Worm (Caenorhabditis elegans): ENCODE data around the gene cdc-25.4.

The cdc-25.4 gene

ce11 chrII:10200759-10201158 lies 11.5 kb upstream of the cdc-25.4 start, which contains the start of gene arv-1 (continued):
- TF ChIP-seq rbr-2 (tag; optimal IDR thresholded peaks at IDR 0.05) (peak; percentile 40), nhr-111 (GFP tag; optimal IDR thresholded peaks at IDR 0.05) (no peak), lin-39 (tag; optimal IDR thresholded peaks at IDR 0.05) (no peak), snpc-4 (tag; optimal IDR thresholded peaks at IDR 0.05) (no peak), T20F7.1 (GFP tag; optimal IDR thresholded peaks at IDR 0.05) (peak; percentile 74), mxl-3 (GFP tag; optimal IDR thresholded peaks at IDR 0.05) (no peak), nhr-102 (tag; optimal IDR thresholded peaks at IDR 0.05) (peak; percentile 24), tag-97 (GFP tag; IDR thresholded peaks at IDR 0.05) (no peak), egl-27 (tag; optimal IDR thresholded peaks at IDR 0.05) (no peak), pha-4 (GFP tag; IDR thresholded peaks at IDR 0.05) (no peak), pha-4 (tag; optimal IDR thresholded peaks at IDR 0.05) (no peak), nhr-48 (tag; optimal IDR thresholded peaks at IDR 0.05) (peak; percentile 2), attf-4 (tag; optimal IDR thresholded peaks at IDR 0.05) (no peak), madf-5 (GFP tag; IDR thresholded peaks at IDR 0.05) (no peak), pqm-1 (tag; optimal IDR thresholded peaks at IDR 0.05) (peak; percentile 7), ceh-28 (tag; optimal IDR thresholded peaks at IDR 0.05) (no peak), dve-1 (tag; optimal IDR thresholded peaks at IDR 0.05; ENCODE audit: insufficient read depth) (peak; percentile 57), dmd-6 (GFP tag; IDR thresholded peaks at IDR 0.05) (peak; percentile 30; the same call in 1 of the 2 replicates), set-16 (GFP tag; IDR thresholded peaks at IDR 0.05) (no peak), Y48G9A.11 (GFP tag; IDR thresholded peaks at IDR 0.05) (no peak), unc-130 (GFP tag; optimal IDR thresholded peaks at IDR 0.05) (peak; percentile 56), sdz-12 (GFP tag; optimal IDR thresholded peaks at IDR 0.05) (no peak), fos-1 (tag; optimal IDR thresholded peaks at IDR 0.05) (no peak), unc-39 (tag; optimal IDR thresholded peaks at IDR 0.05) (no peak), Y5F2A.4 (GFP tag; optimal IDR thresholded peaks at IDR 0.05) (no peak), aly-2 (tag; optimal IDR thresholded peaks at IDR 0.05) (no peak), T26A8.4 (GFP tag; IDR thresholded peaks at IDR 0.05) (peak; percentile 52; the same call in 1 of the 2 replicates), nhr-77 (tag; optimal IDR thresholded peaks at IDR 0.05) (peak; percentile 16), dpl-1 (GFP tag; optimal IDR thresholded peaks at IDR 0.05) (peak; percentile 59), spr-3 (GFP tag; optimal IDR thresholded peaks at IDR 0.05) (no peak), lin-38 (GFP tag; IDR thresholded peaks at IDR 0.05) (peak; percentile 58), nhr-41 (GFP tag; IDR thresholded peaks at IDR 0.05) (no peak), ama-1 (optimal IDR thresholded peaks at IDR 0.05) (no peak), unc-62 (GFP tag; optimal IDR thresholded peaks at IDR 0.05 in 1 of 2) (no peak), unc-62 (tag; optimal IDR thresholded peaks at IDR 0.05) (no peak), aha-1 (tag) (peak; percentile 30), daf-12 (tag; optimal IDR thresholded peaks at IDR 0.05) (no peak), nhr-11 (tag; optimal IDR thresholded peaks at IDR 0.05) (peak; percentile 52), hmg-1.1 (GFP tag; IDR thresholded peaks at IDR 0.05) (no peak), lin-29 (GFP tag; IDR thresholded peaks at IDR 0.05) (no peak), php-3 (GFP tag; IDR thresholded peaks at IDR 0.05) (no peak), mdt-29 (GFP tag; IDR thresholded peaks at IDR 0.05) (no peak), nhr-28 (tag; optimal IDR thresholded peaks at IDR 0.05) (peak; percentile 72), daf-16 (GFP tag; optimal IDR thresholded peaks at IDR 0.05) (no peak), daf-16 (tag; optimal IDR thresholded peaks at IDR 0.05) (peak; percentile 31), spr-1 (tag; optimal IDR thresholded peaks at IDR 0.05) (no peak), Y105C5A.15 (GFP tag; IDR thresholded peaks at IDR 0.05) (no peak), dmd-9 (GFP tag; IDR thresholded peaks at IDR 0.05) (no peak), lin-1 (GFP tag; IDR thresholded peaks at IDR 0.05) (no peak), mep-1 (tag; optimal IDR thresholded peaks at IDR 0.05) (peak; percentile 38), ces-1 (GFP tag; optimal IDR thresholded peaks at IDR 0.05) (no peak), F26F4.8 (GFP tag; conservative IDR thresholded peaks at IDR 0.05) (no peak), madf-9 (GFP tag; conservative IDR thresholded peaks at IDR 0.05) (no peak), ZK337.2 (GFP tag; IDR thresholded peaks at IDR 0.05) (no peak)

Data from whole organism, L4 larva.